Fruit fly (Drosophila melanogaster) S2 (cell line): ENCODE results near the gene Trmt61.

ENCODE experiments used
- CG8478 ChIP-seq: fragments of >200 bp; optimal IDR thresholded peaks from 2 replicates; lab custom pipeline; 2018
- CTCF ChIP-seq, 2 experiments: fragments of >200 bp; optimal IDR thresholded peaks; 2 replicates each; lab custom pipeline; 2018

DNA sequence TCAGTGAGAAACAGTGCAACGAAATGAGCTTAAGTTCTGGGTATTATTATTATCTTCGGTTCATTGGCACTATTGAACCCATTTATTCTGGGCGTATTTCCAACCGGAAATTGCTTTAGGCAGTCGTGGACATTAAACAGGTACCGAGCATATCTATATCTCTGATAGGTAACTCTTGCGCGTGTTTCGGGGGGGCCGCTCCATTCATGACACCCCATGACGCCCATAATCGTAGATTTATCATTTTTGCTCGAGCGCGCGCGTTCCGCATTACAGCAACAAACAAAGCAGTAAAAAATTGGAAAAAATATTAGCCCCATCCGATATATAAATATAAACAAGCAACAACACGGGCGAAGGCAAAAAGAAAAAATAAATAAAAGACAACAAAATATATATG, 49.1 kb downstream of the Trmt61 start:
- TF ChIP-seq CG8478 (lab: Kevin White, UChicago): no peak
- no peak for TF ChIP-seq CTCF (optimal IDR thresholded peaks at IDR 0.05; lab: Kevin White, UChicago)
